Worm (Caenorhabditis elegans) whole organism, L1 larva: Measurements from ENCODE around the gene eif-2Bepsilon.

Experiments
- aha-1 ChIP-seq: fragments of 150-350 bp; optimal IDR thresholded peaks from 2 replicates; lab custom pipeline; 2014; ENCODE audit warnings: missing biosample characterization, missing genetic modification characterization
- aly-2 ChIP-seq: fragments of 150-350 bp; optimal IDR thresholded peaks from 2 replicates; lab custom pipeline; 2014; ENCODE audit warnings: missing biosample characterization, missing genetic modification characterization
- ama-1 ChIP-seq: fragments of 150-350 bp; optimal IDR thresholded peaks from 2 replicates; lab custom pipeline; 2014
- dpl-1 ChIP-seq, 3 experiments: fragments of 150-350 bp in 2 of 3; sonication (generic microtip) in 1 of 3; optimal IDR thresholded peaks; 2 replicates each; lab custom pipeline; 2014 to 2017; ENCODE audit warnings: missing biosample characterization in 3 of 3, missing genetic modification characterization in 3 of 3, missing genetic modification reagents in 3 of 3
- elt-2 ChIP-seq: sonication (generic microtip); optimal IDR thresholded peaks from 2 replicates; lab custom pipeline; 2016; ENCODE audit warnings: missing genetic modification characterization, mild to moderate bottlenecking, inconsistent platforms, missing compliant biosample characterization, missing genetic modification reagents
- ets-5 ChIP-seq: fragments of 200-800 bp; sonication (Bioruptor generic); IDR thresholded peaks from 2 replicates; pipeline ENCODE4 v1.3.6; 2022; ENCODE audit warnings: missing genetic modification characterization, missing compliant biosample characterization
- mef-2 ChIP-seq: fragments of 150-350 bp; optimal IDR thresholded peaks from 2 replicates; lab custom pipeline; 2014; ENCODE audit warnings: missing biosample characterization, missing genetic modification characterization
- pqm-1 ChIP-seq: sonication (generic microtip); optimal IDR thresholded peaks from 3 replicates; lab custom pipeline; 2017; ENCODE audit warnings: missing biosample characterization, missing genetic modification characterization
- snpc-4 ChIP-seq: fragments of 150-350 bp; optimal IDR thresholded peaks from 2 replicates; lab custom pipeline; 2014; ENCODE audit warnings: missing biosample characterization, missing genetic modification characterization
- sox-4 ChIP-seq: sonication (generic microtip); optimal IDR thresholded peaks from 2 replicates; lab custom pipeline; 2016; ENCODE audit warnings: missing genetic modification characterization, missing compliant biosample characterization
- sup-37 ChIP-seq: fragments of 200-800 bp; sonication (Bioruptor generic); optimal IDR thresholded peaks from 2 replicates; lab custom pipeline; 2018; ENCODE audit warnings: mild to moderate bottlenecking, missing genetic modification characterization, missing compliant biosample characterization
- vab-15 ChIP-seq: sonication (generic microtip); optimal IDR thresholded peaks from 2 replicates; lab custom pipeline; 2017; ENCODE audit warnings: missing genotype, mild to moderate bottlenecking, missing genetic modification characterization, missing compliant biosample characterization
- zag-1 ChIP-seq: fragments of 150-350 bp; optimal IDR thresholded peaks from 2 replicates; lab custom pipeline; 2014; ENCODE audit warnings: missing biosample characterization, missing genetic modification characterization
- ztf-11 ChIP-seq, 2 experiments: sonication (generic microtip); optimal IDR thresholded peaks; 2 replicates each; lab custom pipeline; 2016 to 2017; ENCODE audit warnings: missing genetic modification characterization in 2 of 2, missing biosample characterization in 1 of 2, missing compliant biosample characterization in 1 of 2

DNA sequence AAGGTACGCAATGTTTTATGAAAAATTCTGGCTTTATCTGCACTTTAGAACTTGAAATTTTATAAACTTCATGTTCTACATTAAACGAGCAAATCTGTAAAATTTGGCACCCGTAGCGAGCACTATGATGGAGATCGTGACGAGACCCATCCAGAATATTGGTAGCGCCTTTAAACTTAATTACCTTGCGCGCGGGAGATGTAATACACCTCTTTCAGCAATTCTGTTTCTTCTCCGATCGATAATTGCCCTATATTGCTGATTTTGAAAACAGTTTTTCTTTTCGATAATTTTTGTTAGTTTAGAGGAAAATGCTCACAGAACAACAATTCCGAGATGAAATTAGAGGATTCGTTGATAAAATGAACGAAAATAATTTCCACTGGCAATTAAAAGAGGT, 2.8 kb upstream of the eif-2Bepsilon start, which contains the start of gene atg-10:
- TF ChIP-seq zag-1 (no peak), ama-1 (lab: Kevin White, UChicago) (no peak), dpl-1 (GFP tag; optimal IDR thresholded peaks at IDR 0.05; lab: Kevin White, UChicago) (no peak), aha-1 (no peak), ets-5 (no peak), ztf-11 (tag; optimal IDR thresholded peaks at IDR 0.05; lab: Kevin White, UChicago) (no peak), elt-2 (tag; lab: Kevin White, UChicago) (no peak), pqm-1 (tag; lab: Kevin White, UChicago) (no peak), vab-15 (tag; lab: Kevin White, UChicago) (no peak), sup-37 (GFP tag; lab: Kevin White, UChicago) (no peak), sox-4 (tag; lab: Kevin White, UChicago) (no peak), mef-2 (tag; lab: Kevin White, UChicago) (no peak), aly-2 (tag; lab: Kevin White, UChicago) (no peak), snpc-4 (no peak)
